Fruit fly (Drosophila melanogaster) whole organism, embryonic: ENCODE results near the gene CG42554.
A peak's percentile ranks its signal among the peaks of the same experiment; 100 is the strongest.

Experiments
- Ada2b ChIP-seq: fragments of 200-800 bp; sonication (Bioruptor generic); IDR thresholded peaks from 2 replicates; pipeline ENCODE4 v1.3.6; 2022; ENCODE audit warnings: missing biosample characterization, missing genetic modification characterization
- Aef1 ChIP-seq: fragments of 200-800 bp; sonication (Bioruptor generic); IDR thresholded peaks from 3 replicates; pipeline ENCODE4 v1.3.6; 2022; ENCODE audit warnings: missing biosample characterization, missing genetic modification characterization
- B-H2 ChIP-seq: fragments of 200-800 bp; sonication (Bioruptor generic); optimal IDR thresholded peaks from 2 replicates; lab custom pipeline; 2018; ENCODE audit warnings: missing biosample characterization, mild to moderate bottlenecking, missing genetic modification characterization
- CG10979 ChIP-seq: fragments of 200-800 bp; sonication (Bioruptor generic); optimal IDR thresholded peaks from 2 replicates; lab custom pipeline; 2018; ENCODE audit warnings: missing biosample characterization, mild to moderate bottlenecking, missing genetic modification characterization, moderate library complexity
- CG12104 ChIP-seq: fragments of 200-800 bp; sonication (Bioruptor generic); optimal IDR thresholded peaks from 3 replicates; lab custom pipeline; 2016; ENCODE audit warnings: missing biosample characterization, missing genetic modification characterization
- CG13123 ChIP-seq: fragments of 200-800 bp; sonication (Bioruptor generic); optimal IDR thresholded peaks from 2 replicates; lab custom pipeline; 2016; ENCODE audit warnings: missing biosample characterization, missing genetic modification characterization
- CG18476 ChIP-seq: fragments of 200-800 bp; sonication (Bioruptor generic); optimal IDR thresholded peaks from 2 replicates; lab custom pipeline; 2016; ENCODE audit warnings: missing biosample characterization, mild to moderate bottlenecking, missing genetic modification characterization
- CG3995 ChIP-seq: fragments of 200-800 bp; sonication (Bioruptor generic); optimal IDR thresholded peaks from 3 replicates; lab custom pipeline; 2016; ENCODE audit warnings: missing biosample characterization, missing genetic modification characterization
- CG42726 ChIP-seq: fragments of 200-800 bp; sonication (Bioruptor generic); IDR thresholded peaks from 2 replicates; pipeline ENCODE4 v1.3.6; 2022; ENCODE audit warnings: missing biosample characterization, missing genetic modification characterization; ENCODE audit not compliant: partially characterized antibody
- CG4820 ChIP-seq: fragments of 200-800 bp; sonication (Bioruptor generic); optimal IDR thresholded peaks from 3 replicates; lab custom pipeline; 2016; ENCODE audit warnings: missing biosample characterization, missing genetic modification characterization
- CG6683 ChIP-seq: fragments of 200-800 bp; sonication (Bioruptor generic); optimal IDR thresholded peaks from 2 replicates; lab custom pipeline; 2017; ENCODE audit warnings: missing biosample characterization, mild to moderate bottlenecking, missing genetic modification characterization, missing genetic modification reagents
- CG9727 ChIP-seq: fragments of 200-800 bp; sonication (Bioruptor generic); optimal IDR thresholded peaks from 3 replicates; lab custom pipeline; 2017; ENCODE audit warnings: missing biosample characterization, mild to moderate bottlenecking, missing genetic modification characterization
- Camta ChIP-seq: fragments of 200-800 bp; sonication (Bioruptor generic); optimal IDR thresholded peaks from 2 replicates; lab custom pipeline; 2016; ENCODE audit warnings: missing biosample characterization, missing genetic modification characterization
- D ChIP-seq, 2 experiments: fragments of 200-800 bp in 1 of 2; fragments of >200 bp in 1 of 2; sonication (Bioruptor generic) in 1 of 2; optimal IDR thresholded peaks; 2 replicates in 1 of 2; 3 replicates in 1 of 2; lab custom pipeline; 2017; ENCODE audit warnings: mild to moderate bottlenecking in 1 of 2, missing biosample characterization in 1 of 2, missing genetic modification characterization in 1 of 2, missing genetic modification reagents in 1 of 2
- Dip2 ChIP-seq: fragments of 200-800 bp; sonication (Bioruptor generic); IDR thresholded peaks from 2 replicates; pipeline ENCODE4 v1.3.6; 2022; ENCODE audit warnings: missing biosample characterization, missing genetic modification characterization
- Elba2 ChIP-seq: fragments of 200-800 bp; sonication (Bioruptor generic); optimal IDR thresholded peaks from 3 replicates; lab custom pipeline; 2016; ENCODE audit warnings: missing biosample characterization, missing genetic modification characterization
- Fer3 ChIP-seq: fragments of 200-800 bp; sonication (Bioruptor generic); optimal IDR thresholded peaks from 2 replicates; lab custom pipeline; 2018; ENCODE audit warnings: missing biosample characterization, mild to moderate bottlenecking, missing genetic modification characterization, moderate library complexity
- GATAe ChIP-seq: fragments of 200-800 bp; sonication (Bioruptor generic); conservative IDR thresholded peaks from 2 replicates; pipeline ENCODE4 v1.3.6; 2022; ENCODE audit warnings: missing biosample characterization, missing genetic modification characterization
- Mad ChIP-seq: fragments of 200-800 bp; sonication (Bioruptor generic); optimal IDR thresholded peaks from 2 replicates; lab custom pipeline; 2016; ENCODE audit warnings: missing biosample characterization, missing genetic modification characterization
- Nf-YA ChIP-seq: fragments of 200-800 bp; sonication (Bioruptor generic); IDR thresholded peaks from 2 replicates; pipeline ENCODE4 v1.3.6; 2022; ENCODE audit warnings: missing biosample characterization, missing genetic modification characterization
- Nf-YC ChIP-seq: fragments of 200-800 bp; optimal IDR thresholded peaks from 3 replicates; lab custom pipeline; 2019; ENCODE audit warnings: missing biosample characterization, mild to moderate bottlenecking, missing genetic modification characterization, moderate library complexity
- TFAM ChIP-seq: fragments of 200-800 bp; sonication (Bioruptor generic); optimal IDR thresholded peaks from 2 replicates; lab custom pipeline; 2017; ENCODE audit warnings: missing biosample characterization, missing genetic modification characterization, inconsistent platforms
- Taf1 ChIP-seq: fragments of 200-800 bp; sonication (Bioruptor generic); IDR thresholded peaks from 2 replicates; pipeline ENCODE4 v1.3.6; 2022; ENCODE audit warnings: missing biosample characterization, missing genetic modification characterization
- ab ChIP-seq: fragments of 200-800 bp; sonication (Bioruptor generic); optimal IDR thresholded peaks from 2 replicates; lab custom pipeline; 2016; ENCODE audit warnings: missing biosample characterization, missing genetic modification characterization
- abd-A ChIP-seq: fragments of 200-800 bp; sonication (Bioruptor generic); optimal IDR thresholded peaks from 3 replicates; lab custom pipeline; 2019; ENCODE audit warnings: missing biosample characterization, mild to moderate bottlenecking, missing genetic modification characterization, moderate library complexity
- amos ChIP-seq: fragments of 200-800 bp; sonication (Bioruptor generic); IDR thresholded peaks from 2 replicates; pipeline ENCODE4 v1.3.6; 2022; ENCODE audit warnings: missing biosample characterization, missing genetic modification characterization; ENCODE audit not compliant: partially characterized antibody
- ash1 ChIP-seq: fragments of 200-800 bp; sonication (Bioruptor generic); optimal IDR thresholded peaks from 2 replicates; lab custom pipeline; 2018; ENCODE audit warnings: missing biosample characterization, mild to moderate bottlenecking, missing genetic modification characterization
- bab2 ChIP-seq: fragments of 200-800 bp; sonication (Bioruptor generic); optimal IDR thresholded peaks from 2 replicates; lab custom pipeline; 2016; ENCODE audit warnings: missing biosample characterization, missing genetic modification characterization
- crc ChIP-seq: fragments of 200-800 bp; sonication (Bioruptor generic); optimal IDR thresholded peaks from 2 replicates; lab custom pipeline; 2016; ENCODE audit warnings: missing biosample characterization, missing genetic modification characterization
- ewg ChIP-seq: fragments of 200-800 bp; sonication (Bioruptor generic); optimal IDR thresholded peaks from 3 replicates; lab custom pipeline; 2017; ENCODE audit warnings: mild to moderate bottlenecking, missing biosample characterization, missing genetic modification reagents, missing genetic modification characterization
- exex ChIP-seq: fragments of 200-800 bp; sonication (Bioruptor generic); optimal IDR thresholded peaks from 4 replicates; lab custom pipeline; 2018; ENCODE audit warnings: missing biosample characterization, mild to moderate bottlenecking, missing genetic modification characterization, moderate library complexity
- fd96Cb ChIP-seq: fragments of 200-800 bp; sonication (Bioruptor generic); optimal IDR thresholded peaks from 2 replicates; lab custom pipeline; 2018; ENCODE audit warnings: missing biosample characterization, mild to moderate bottlenecking, missing genetic modification characterization, moderate library complexity
- gcm2 ChIP-seq: fragments of 200-800 bp; sonication (Bioruptor generic); optimal IDR thresholded peaks from 2 replicates; lab custom pipeline; 2016; ENCODE audit warnings: missing biosample characterization, missing genetic modification characterization
- jing ChIP-seq: fragments of 200-800 bp; sonication (Bioruptor generic); optimal IDR thresholded peaks from 2 replicates; lab custom pipeline; 2018; ENCODE audit warnings: missing biosample characterization, mild to moderate bottlenecking, missing genetic modification characterization
- kah ChIP-seq: fragments of 200-800 bp; sonication (Bioruptor generic); optimal IDR thresholded peaks from 2 replicates; lab custom pipeline; 2018; ENCODE audit warnings: missing biosample characterization, mild to moderate bottlenecking, missing genetic modification characterization
- lab ChIP-seq: fragments of 200-800 bp; sonication (Bioruptor generic); optimal IDR thresholded peaks from 3 replicates; lab custom pipeline; 2017; ENCODE audit warnings: missing biosample characterization, missing genetic modification characterization, mild to moderate bottlenecking, moderate library complexity, missing genetic modification reagents
- nmo ChIP-seq: fragments of 200-800 bp; sonication (Bioruptor generic); optimal IDR thresholded peaks from 2 replicates; lab custom pipeline; 2018; ENCODE audit warnings: missing biosample characterization, mild to moderate bottlenecking, missing genetic modification characterization, moderate library complexity
- pho ChIP-seq: fragments of 200-800 bp; sonication (Bioruptor generic); optimal IDR thresholded peaks from 2 replicates; lab custom pipeline; 2016; ENCODE audit warnings: missing biosample characterization, missing genetic modification characterization
- seq ChIP-seq: fragments of 200-800 bp; sonication (Bioruptor generic); IDR thresholded peaks from 2 replicates; pipeline ENCODE4 v1.3.6; 2022; ENCODE audit warnings: missing biosample characterization, missing genetic modification characterization
- sisA ChIP-seq: fragments of 200-800 bp; sonication (Bioruptor generic); IDR thresholded peaks from 2 replicates; pipeline ENCODE4 v1.3.6; 2022; ENCODE audit warnings: missing biosample characterization, missing genetic modification characterization
- slbo ChIP-seq: fragments of 200-800 bp; sonication (Bioruptor generic); IDR thresholded peaks from 2 replicates; pipeline ENCODE4 v1.3.6; 2022; ENCODE audit warnings: missing biosample characterization, missing genetic modification characterization
- slp2 ChIP-seq: fragments of 200-800 bp; sonication (Bioruptor generic); optimal IDR thresholded peaks from 2 replicates; lab custom pipeline; 2016; ENCODE audit warnings: missing biosample characterization, missing genetic modification characterization
- sna ChIP-seq: fragments of 200-800 bp; sonication (Bioruptor generic); IDR thresholded peaks from 2 replicates; pipeline ENCODE4 v1.3.6; 2022; ENCODE audit warnings: missing biosample characterization, missing genetic modification characterization; ENCODE audit not compliant: partially characterized antibody
- sqz ChIP-seq: fragments of 200-800 bp; sonication (Bioruptor generic); optimal IDR thresholded peaks from 3 replicates; lab custom pipeline; 2018; ENCODE audit warnings: missing biosample characterization, mild to moderate bottlenecking, missing genetic modification characterization
- stwl ChIP-seq: fragments of 200-800 bp; sonication (Bioruptor generic); optimal IDR thresholded peaks from 3 replicates; lab custom pipeline; 2018; ENCODE audit warnings: missing biosample characterization, mild to moderate bottlenecking, missing genetic modification characterization, moderate library complexity
- tll ChIP-seq, 2 experiments: fragments of 200-800 bp in 1 of 2; fragments of >200 bp in 1 of 2; sonication (Bioruptor generic) in 1 of 2; optimal IDR thresholded peaks; 2 replicates each; lab custom pipeline; 2017 to 2019; ENCODE audit warnings: missing biosample characterization in 2 of 2, missing genetic modification characterization in 2 of 2, mild to moderate bottlenecking in 1 of 2, moderate library complexity in 1 of 2
- twi ChIP-seq: fragments of 200-800 bp; optimal IDR thresholded peaks from 2 replicates; lab custom pipeline; 2019; ENCODE audit warnings: missing biosample characterization, mild to moderate bottlenecking, missing genetic modification characterization, moderate library complexity

The CG42554 gene

dm6 chr3L:857063-858015 is 21.9 kb downstream of the CG42554 start, which contains the start of gene dpr20 (continued):
- TF ChIP-seq CG6683 (GFP tag; lab: Kevin White, UChicago): peak; percentile 49
- TF ChIP-seq bab2 (GFP tag; lab: Kevin White, UChicago): peak; percentile 72
- TF ChIP-seq Ada2b (GFP tag; lab: Robert Waterston, UW): peak; percentile 90
- peak; percentile 8 for TF ChIP-seq CG12104
- TF ChIP-seq D (optimal IDR thresholded peaks at IDR 0.05; lab: Kevin White, UChicago): no peak
- TF ChIP-seq D (GFP tag; optimal IDR thresholded peaks at IDR 0.05; lab: Kevin White, UChicago): peak; percentile 27
- TF ChIP-seq crc (GFP tag; lab: Kevin White, UChicago): peak; percentile 55
- TF ChIP-seq tll (GFP tag; optimal IDR thresholded peaks at IDR 0.05; lab: Kevin White, UChicago): no peak
- peak; percentile 50 for TF ChIP-seq slp2
- TF ChIP-seq ewg (GFP tag; lab: Kevin White, UChicago): peak; percentile 55
- no peak for TF ChIP-seq Elba2 (GFP tag; lab: Kevin White, UChicago)
- TF ChIP-seq GATAe: peak; percentile 48
- peak; percentile 71 for TF ChIP-seq nmo (GFP tag; lab: Kevin White, UChicago)
- TF ChIP-seq amos (GFP tag; lab: Robert Waterston, UW): no peak
- peak; percentile 65 for TF ChIP-seq Camta (GFP tag; lab: Kevin White, UChicago)
- no peak for TF ChIP-seq Mad
- peak; percentile 92 for TF ChIP-seq B-H2
- peak; percentile 0 for TF ChIP-seq ab (GFP tag; lab: Kevin White, UChicago)
- TF ChIP-seq TFAM: no peak
- peak; percentile 26 for TF ChIP-seq jing (GFP tag; lab: Kevin White, UChicago)
- TF ChIP-seq CG9727 (GFP tag; lab: Kevin White, UChicago): peak; percentile 39
- TF ChIP-seq CG4820 (GFP tag; lab: Kevin White, UChicago): peak; percentile 59
- peak; percentile 28 for TF ChIP-seq twi (tag; lab: Kevin White, UChicago)
- no peak for TF ChIP-seq abd-A (tag; lab: Kevin White, UChicago)
- no peak for TF ChIP-seq CG13123 (GFP tag; lab: Kevin White, UChicago)
- TF ChIP-seq stwl (tag; lab: Kevin White, UChicago): no peak
- no peak for TF ChIP-seq CG42726 (GFP tag; lab: Robert Waterston, UW)
- peak; percentile 79 for TF ChIP-seq Taf1 (GFP tag; lab: Robert Waterston, UW)
- TF ChIP-seq CG3995 (GFP tag; lab: Kevin White, UChicago): peak; percentile 43
- peak; percentile 86 for TF ChIP-seq Aef1 (GFP tag; lab: Robert Waterston, UW)
- peak; percentile 85 for TF ChIP-seq sisA
- TF ChIP-seq sqz (GFP tag; lab: Kevin White, UChicago): no peak
- peak; percentile 94 for TF ChIP-seq lab (GFP tag; lab: Kevin White, UChicago)
- TF ChIP-seq kah (GFP tag; lab: Kevin White, UChicago): no peak
- TF ChIP-seq Dip2 (GFP tag; lab: Robert Waterston, UW): no peak
- no peak for TF ChIP-seq sna (GFP tag; lab: Robert Waterston, UW)
- peak; percentile 49 for TF ChIP-seq ash1 (GFP tag; lab: Kevin White, UChicago)
- TF ChIP-seq seq (GFP tag; lab: Robert Waterston, UW): peak; percentile 81
- peak; percentile 82 for TF ChIP-seq Fer3 (tag; lab: Kevin White, UChicago)
- peak; percentile 32 for TF ChIP-seq CG18476 (GFP tag; lab: Kevin White, UChicago)
- peak; percentile 17 for TF ChIP-seq gcm2
- peak; percentile 32 for TF ChIP-seq Nf-YC
- peak; percentile 95 for TF ChIP-seq slbo (GFP tag; lab: Robert Waterston, UW)
- peak; percentile 38 for TF ChIP-seq CG10979 (tag; lab: Kevin White, UChicago)
- peak; percentile 63; the same call in 1 of the 2 replicates for TF ChIP-seq Nf-YA
- peak; percentile 46 for TF ChIP-seq exex (tag; lab: Kevin White, UChicago)
- peak; percentile 65 for TF ChIP-seq fd96Cb (tag; lab: Kevin White, UChicago)
- peak; percentile 71 for TF ChIP-seq pho (GFP tag; lab: Kevin White, UChicago)
